Fruit fly (Drosophila melanogaster): ENCODE data around the gene CG12713.

Gene CG12713

DNA sequence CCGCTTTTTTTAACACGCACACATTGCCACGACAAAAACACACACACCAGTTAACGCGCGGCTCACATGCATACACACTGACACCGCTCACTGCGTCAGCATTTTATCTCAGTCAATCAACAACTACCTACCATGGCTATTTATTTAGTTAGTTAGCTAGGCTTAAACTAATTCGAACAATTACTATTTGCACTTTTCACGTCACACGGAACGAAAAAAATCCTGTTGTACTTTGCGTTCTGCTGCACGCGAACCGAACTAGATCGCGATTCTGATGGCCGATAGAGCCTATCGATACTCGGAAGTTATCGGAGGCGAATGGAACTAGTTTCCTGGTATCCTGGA is 16.1 kb upstream of the CG12713 start, which contains the start of gene fwe:
fwe (minus strand) TSS at position 268 of the 345 bp plus-strand sequence.
- TF ChIP-seq Myc (optimal IDR thresholded peaks at IDR 0.05): no peak
- no peak for TF ChIP-seq h (optimal IDR thresholded peaks at IDR 0.05)
- TF ChIP-seq insv (optimal IDR thresholded peaks at IDR 0.05): no peak
- TF ChIP-seq Sin3A (optimal IDR thresholded peaks at IDR 0.05): no peak
- TF ChIP-seq psq (optimal IDR thresholded peaks at IDR 0.05): no peak
- TF ChIP-seq ttk (optimal IDR thresholded peaks at IDR 0.05): no peak

DNA sequence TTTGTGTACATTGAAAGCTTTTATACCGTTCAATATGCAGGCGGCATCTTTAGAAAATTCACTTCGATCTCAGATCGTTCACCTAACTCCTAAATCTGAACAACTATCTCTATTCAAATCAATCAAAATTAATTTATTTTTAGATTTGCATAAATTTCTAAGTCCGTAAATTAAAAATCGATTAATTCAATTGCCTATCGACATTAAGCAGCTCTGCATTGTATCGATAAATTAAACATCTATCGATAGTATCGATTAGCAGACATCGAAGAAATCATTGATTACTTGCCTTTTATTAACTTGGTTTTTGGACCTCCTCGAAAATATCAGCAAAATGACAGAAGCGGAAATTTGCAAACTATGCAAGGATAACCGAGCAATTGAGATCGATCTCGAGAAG is 15.6 kb upstream of the CG12713 start, which contains the start of gene CkIIalpha-i1:
CkIIalpha-i1 (plus strand) TSS at position 266 of the 400 bp plus-strand sequence.
- no peak for TF ChIP-seq h (optimal IDR thresholded peaks at IDR 0.05)
- TF ChIP-seq ttk (optimal IDR thresholded peaks at IDR 0.05): no peak
- no peak for TF ChIP-seq insv (optimal IDR thresholded peaks at IDR 0.05)
- TF ChIP-seq psq (optimal IDR thresholded peaks at IDR 0.05): no peak
- no peak for TF ChIP-seq Myc (optimal IDR thresholded peaks at IDR 0.05)
- no peak for TF ChIP-seq Sin3A (optimal IDR thresholded peaks at IDR 0.05)

dm6 chr3L:15823780-15824423 is 8.4 kb upstream of the CG12713 start:
- TF ChIP-seq Sin3A (optimal IDR thresholded peaks at IDR 0.05): no peak
- no peak for TF ChIP-seq h (optimal IDR thresholded peaks at IDR 0.05)
- TF ChIP-seq psq (optimal IDR thresholded peaks at IDR 0.05): no peak
- TF ChIP-seq Myc (optimal IDR thresholded peaks at IDR 0.05): no peak
- no peak for TF ChIP-seq insv (optimal IDR thresholded peaks at IDR 0.05)
- no peak for TF ChIP-seq ttk (optimal IDR thresholded peaks at IDR 0.05)

DNA sequence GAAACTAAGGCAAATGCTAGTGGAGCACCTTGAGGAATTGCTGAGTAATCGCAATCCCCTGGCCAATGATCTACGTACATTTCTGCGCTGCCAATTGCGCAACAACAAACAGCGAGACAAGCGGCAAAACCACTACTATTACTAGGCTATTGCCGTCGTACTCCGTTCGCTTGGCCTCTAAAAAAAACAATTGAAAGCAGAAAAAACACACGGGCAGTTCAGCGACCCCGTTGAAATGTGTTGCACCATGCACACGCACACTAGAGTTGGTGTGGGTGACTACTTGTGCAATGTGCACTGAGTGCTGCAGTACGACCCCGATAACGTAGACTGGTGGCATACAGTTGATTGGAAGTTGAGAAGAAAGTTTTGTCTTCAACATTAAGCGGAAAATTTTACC is 7.7 kb upstream of the CG12713 start:
- no peak for TF ChIP-seq ttk (optimal IDR thresholded peaks at IDR 0.05)
- TF ChIP-seq insv (optimal IDR thresholded peaks at IDR 0.05): no peak
- TF ChIP-seq psq (optimal IDR thresholded peaks at IDR 0.05): no peak
- TF ChIP-seq Sin3A (optimal IDR thresholded peaks at IDR 0.05): no peak
- no peak for TF ChIP-seq Myc (optimal IDR thresholded peaks at IDR 0.05)
- TF ChIP-seq h (optimal IDR thresholded peaks at IDR 0.05): no peak

dm6 chr3L:15825493-15826209 is 6.6 kb upstream of the CG12713 start:
- TF ChIP-seq insv (optimal IDR thresholded peaks at IDR 0.05) (no peak), Sin3A (optimal IDR thresholded peaks at IDR 0.05) (no peak), psq (optimal IDR thresholded peaks at IDR 0.05) (no peak), Myc (optimal IDR thresholded peaks at IDR 0.05) (no peak), ttk (optimal IDR thresholded peaks at IDR 0.05) (no peak), h (optimal IDR thresholded peaks at IDR 0.05) (no peak)

DNA sequence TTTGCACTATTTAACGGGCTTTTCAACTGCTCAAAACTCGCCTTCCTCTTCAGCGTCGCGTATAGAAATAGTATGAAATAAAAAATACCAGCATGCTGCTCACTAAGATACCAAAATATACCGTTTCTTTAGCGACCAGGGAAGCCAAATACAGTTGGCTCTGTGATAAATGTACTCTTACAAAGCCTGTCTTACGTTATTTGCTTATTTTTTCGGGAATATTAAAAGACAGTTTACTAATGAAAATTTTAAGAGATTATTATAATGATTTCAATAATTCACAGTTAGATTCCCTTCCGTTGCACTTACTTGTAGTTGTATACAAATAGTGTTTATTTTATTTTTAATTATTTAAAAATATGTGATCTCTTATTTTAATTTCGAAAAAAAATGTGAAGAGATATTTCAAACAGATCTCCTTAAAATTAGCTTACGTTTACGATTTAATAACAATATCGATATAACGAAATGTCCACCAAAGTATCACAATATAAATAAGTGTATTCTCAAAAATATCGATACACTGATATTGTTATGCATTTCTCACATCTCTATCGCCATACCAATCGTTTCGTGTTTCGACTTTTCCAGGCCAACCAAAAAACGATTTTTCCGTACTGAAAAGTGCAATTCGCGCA is 5.8 kb upstream of the CG12713 start, which contains the start of the genes DCP2 and dbo:
DCP2 (minus strand) TSS at position 77 of the 638 bp plus-strand sequence.
dbo (plus strand) TSS at position 542 of the 638 bp plus-strand sequence.
- no peak for TF ChIP-seq insv (optimal IDR thresholded peaks at IDR 0.05)
- no peak for TF ChIP-seq psq (optimal IDR thresholded peaks at IDR 0.05)
- TF ChIP-seq Myc (optimal IDR thresholded peaks at IDR 0.05): no peak
- TF ChIP-seq h (optimal IDR thresholded peaks at IDR 0.05): no peak
- no peak for TF ChIP-seq Sin3A (optimal IDR thresholded peaks at IDR 0.05)
- no peak for TF ChIP-seq ttk (optimal IDR thresholded peaks at IDR 0.05)

DNA sequence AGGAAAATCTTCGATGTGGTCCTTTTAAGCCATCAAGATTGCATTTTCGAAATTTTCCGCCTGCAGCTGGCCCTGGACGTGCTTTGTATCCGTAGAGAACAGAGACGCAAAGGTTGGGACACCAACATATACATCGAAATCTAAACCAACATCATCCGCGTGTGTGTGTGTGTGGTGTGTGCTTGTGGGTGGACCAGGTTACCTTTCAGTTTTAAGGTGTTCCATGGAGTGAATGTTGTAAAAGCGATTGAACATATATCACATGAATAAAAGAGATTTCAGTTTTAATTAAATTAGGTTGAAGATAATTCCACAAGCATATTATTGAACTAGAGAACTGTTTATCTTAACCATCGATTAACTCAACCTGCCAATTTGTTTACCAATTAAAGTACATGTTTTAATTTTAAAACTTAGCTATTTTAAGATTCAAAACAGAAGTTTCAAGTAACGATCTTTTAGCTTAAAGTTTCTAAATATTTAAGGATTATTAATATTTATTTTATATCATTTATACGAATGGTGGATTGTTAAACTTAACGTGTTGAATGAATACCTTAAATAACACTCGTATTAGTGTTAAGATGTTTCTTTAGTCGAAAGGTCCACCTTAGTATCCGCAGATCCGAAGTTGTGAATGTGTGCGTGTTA is 5.2 kb upstream of the CG12713 start:
- TF ChIP-seq Sin3A (optimal IDR thresholded peaks at IDR 0.05) (no peak), Myc (optimal IDR thresholded peaks at IDR 0.05) (no peak), h (optimal IDR thresholded peaks at IDR 0.05) (no peak), psq (optimal IDR thresholded peaks at IDR 0.05) (no peak), ttk (optimal IDR thresholded peaks at IDR 0.05) (no peak), insv (optimal IDR thresholded peaks at IDR 0.05) (no peak)

DNA sequence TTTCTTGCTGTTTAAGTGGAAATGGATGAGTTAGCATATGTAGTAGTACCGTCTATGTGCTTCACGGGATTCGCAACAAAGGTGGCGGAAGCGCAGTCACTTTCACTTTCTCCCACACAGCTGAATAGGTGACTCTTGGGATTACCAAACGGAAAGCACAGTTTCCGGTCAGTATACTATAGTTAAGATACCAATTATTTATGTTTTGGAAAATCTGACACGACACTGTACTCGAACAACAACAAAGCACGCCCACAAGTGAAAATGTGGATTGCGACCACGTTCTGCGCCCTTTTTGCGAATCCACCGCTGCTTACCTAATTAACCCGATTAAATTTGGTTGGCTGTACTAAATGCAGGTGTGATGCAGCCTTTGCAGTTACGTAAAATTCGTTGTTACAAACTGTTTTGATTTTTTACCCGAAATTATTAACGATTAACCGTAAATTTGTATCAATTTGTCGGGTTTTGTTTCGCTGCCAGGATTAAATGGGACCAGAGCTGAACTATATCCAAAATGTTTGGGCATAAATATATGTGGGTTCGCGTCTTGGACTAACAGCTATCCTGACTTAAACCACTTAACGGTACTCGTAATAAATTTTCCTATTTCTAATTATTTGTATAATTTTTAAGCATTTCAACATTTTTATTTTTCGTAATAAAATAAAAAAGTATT is 2.8 kb downstream of the CG12713 start, which contains the start of gene CG18081:
CG18081 (minus strand) TSS at position 512 of the 679 bp plus-strand sequence.
- TF ChIP-seq Myc (optimal IDR thresholded peaks at IDR 0.05) (no peak), ttk (optimal IDR thresholded peaks at IDR 0.05) (no peak), Sin3A (optimal IDR thresholded peaks at IDR 0.05) (no peak), h (optimal IDR thresholded peaks at IDR 0.05) (no peak), psq (optimal IDR thresholded peaks at IDR 0.05) (no peak), insv (optimal IDR thresholded peaks at IDR 0.05) (no peak)

DNA sequence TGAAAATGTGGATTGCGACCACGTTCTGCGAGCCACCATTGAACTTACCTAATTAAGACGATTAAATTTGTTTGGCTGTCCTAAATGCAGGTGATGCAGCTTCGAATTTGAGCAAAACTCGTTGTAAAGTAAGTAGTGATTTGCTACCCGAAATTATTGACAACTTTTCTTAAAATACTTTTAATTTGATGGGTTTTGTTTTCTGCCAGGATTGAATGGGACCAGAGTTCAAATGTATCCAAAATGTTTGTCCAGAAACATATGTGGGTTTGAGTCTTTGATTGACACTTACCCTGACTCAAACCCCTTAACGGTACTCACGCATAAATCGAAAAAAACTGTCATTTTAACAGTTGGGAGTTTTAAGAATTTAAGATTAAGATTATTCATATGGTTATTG is 4.9 kb downstream of the CG12713 start, which contains the start of gene CG15715:
CG15715 (minus strand) TSS at position 274 of the 400 bp plus-strand sequence.
- TF ChIP-seq insv (optimal IDR thresholded peaks at IDR 0.05) (no peak), ttk (optimal IDR thresholded peaks at IDR 0.05) (no peak), Myc (optimal IDR thresholded peaks at IDR 0.05) (no peak), h (optimal IDR thresholded peaks at IDR 0.05) (no peak), Sin3A (optimal IDR thresholded peaks at IDR 0.05) (no peak), psq (optimal IDR thresholded peaks at IDR 0.05) (no peak)

dm6 chr3L:15843962-15844361 is 11.7 kb downstream of the CG12713 start, which contains the start of gene meru:
Gene meru, minus strand, starts transcription at chr3L:15844062.
- TF ChIP-seq insv (optimal IDR thresholded peaks at IDR 0.05): no peak
- no peak for TF ChIP-seq psq (optimal IDR thresholded peaks at IDR 0.05)
- TF ChIP-seq h (optimal IDR thresholded peaks at IDR 0.05): no peak
- TF ChIP-seq ttk (optimal IDR thresholded peaks at IDR 0.05): no peak
- TF ChIP-seq Sin3A (optimal IDR thresholded peaks at IDR 0.05): no peak
- no peak for TF ChIP-seq Myc (optimal IDR thresholded peaks at IDR 0.05)

DNA sequence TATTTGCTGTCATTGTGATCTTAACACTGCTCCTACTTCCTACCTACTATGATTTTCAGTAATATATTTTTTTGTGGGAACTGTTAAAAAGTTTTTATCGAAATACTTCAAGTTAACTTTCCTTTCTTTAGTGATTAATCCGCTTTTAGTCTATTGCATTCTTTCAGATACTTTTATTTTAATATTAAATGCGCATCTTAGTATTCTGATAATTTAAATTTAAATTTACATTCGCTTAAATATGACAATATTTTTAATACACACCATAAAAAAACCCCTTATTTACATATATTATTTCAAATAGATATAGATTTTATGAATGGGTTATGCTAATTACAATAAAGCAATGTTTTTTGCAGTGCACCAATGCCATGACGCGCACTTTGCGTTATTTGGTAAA is 12.3 kb downstream of the CG12713 start:
- TF ChIP-seq ttk (optimal IDR thresholded peaks at IDR 0.05): no peak
- TF ChIP-seq psq (optimal IDR thresholded peaks at IDR 0.05): no peak
- no peak for TF ChIP-seq h (optimal IDR thresholded peaks at IDR 0.05)
- TF ChIP-seq insv (optimal IDR thresholded peaks at IDR 0.05): no peak
- TF ChIP-seq Myc (optimal IDR thresholded peaks at IDR 0.05): no peak
